Fruit fly (Drosophila melanogaster) whole organism: Measurements from ENCODE around the gene CG32971.

ENCODE experiments used
- CG8478 ChIP-seq: fragments of >200 bp; optimal IDR thresholded peaks from 2 replicates; lab custom pipeline; 2018; ENCODE audit warnings: inconsistent platforms
- Dll ChIP-seq: fragments of >200 bp; optimal IDR thresholded peaks from 2 replicates; lab custom pipeline; 2017
- EcR ChIP-seq, 2 experiments: fragments of >200 bp; optimal IDR thresholded peaks; 2 replicates each; lab custom pipeline; 2017; ENCODE audit warnings: missing biosample characterization in 2 of 2, missing genetic modification characterization in 2 of 2, missing genetic modification reagents in 2 of 2
- pan ChIP-seq: fragments of >200 bp; optimal IDR thresholded peaks from 2 replicates; lab custom pipeline; 2017
- psq ChIP-seq: fragments of >200 bp; optimal IDR thresholded peaks from 2 replicates; lab custom pipeline; 2017
- usp ChIP-seq: fragments of >200 bp; optimal IDR thresholded peaks from 2 replicates; lab custom pipeline; 2017; ENCODE audit warnings: missing biosample characterization, missing genetic modification characterization, mixed read lengths

The CG32971 gene

DNA sequence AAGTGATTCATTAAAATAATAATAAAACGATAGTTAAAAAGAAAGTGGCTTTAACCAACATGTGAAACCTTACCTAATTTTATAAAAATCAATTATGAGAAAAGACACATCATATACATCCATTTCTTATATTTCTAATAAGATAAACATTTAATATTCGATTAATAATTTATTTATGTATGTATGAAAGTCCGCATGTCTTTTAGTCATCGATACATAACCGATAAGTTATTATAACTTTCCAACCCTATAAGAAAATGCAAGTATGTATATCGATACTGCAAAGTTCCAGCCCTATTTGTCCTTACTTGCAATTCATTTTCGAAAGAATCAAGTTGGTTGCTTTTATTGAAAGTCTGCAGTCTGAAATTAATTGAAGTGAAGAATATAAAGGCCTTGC, at the start of gene CG32971:
Gene CG32971 (plus strand): TSS at position 301 of the 400 bp plus-strand sequence.
- TF ChIP-seq pan (lab: Kevin White, UChicago) = no peak
- TF ChIP-seq EcR (GFP tag; optimal IDR thresholded peaks at IDR 0.05; lab: Kevin White, UChicago) = no peak
- no peak for TF ChIP-seq CG8478 (lab: Kevin White, UChicago)
- no peak for TF ChIP-seq psq (lab: Kevin White, UChicago)
- TF ChIP-seq Dll (lab: Kevin White, UChicago) = no peak
- TF ChIP-seq usp (GFP tag; lab: Kevin White, UChicago) = no peak

DNA sequence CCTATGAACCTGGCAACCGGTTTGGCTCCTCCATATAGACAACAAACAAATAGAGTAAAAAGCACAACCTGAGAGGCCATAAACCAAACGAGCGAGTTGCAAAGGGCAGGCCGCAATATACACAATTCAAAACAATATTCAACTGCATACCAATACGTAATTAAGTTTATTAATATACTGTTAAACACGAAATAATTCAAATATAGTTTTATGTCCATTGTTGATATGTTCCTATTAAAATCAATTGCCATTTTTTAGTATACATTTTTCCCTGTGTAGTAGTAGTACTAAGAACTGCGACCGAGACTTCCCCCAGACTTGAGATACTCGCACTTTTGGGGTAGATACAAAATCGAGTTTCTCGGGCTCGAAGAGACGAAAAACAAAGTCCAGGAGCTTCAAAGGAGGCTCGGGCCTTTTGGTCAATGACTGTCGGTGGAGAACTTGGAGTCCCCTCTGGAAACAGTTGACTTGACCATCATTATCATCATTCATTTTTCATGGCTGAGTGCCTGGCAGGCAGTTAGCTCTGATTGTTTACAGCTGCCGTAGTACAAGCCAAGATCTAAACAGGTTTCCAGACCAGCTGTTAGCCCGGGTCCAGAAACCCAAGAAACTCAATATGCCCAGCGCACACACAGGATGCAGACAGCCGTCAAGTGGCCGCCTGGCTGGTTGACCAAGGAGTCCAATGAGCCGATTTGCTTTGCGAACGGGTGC, 48.5 kb upstream of the CG32971 start:
- TF ChIP-seq pan (lab: Kevin White, UChicago) = no peak
- TF ChIP-seq EcR (GFP tag; optimal IDR thresholded peaks at IDR 0.05; lab: Kevin White, UChicago) = peak in 1 of 2 experiments; percentile 61

DNA sequence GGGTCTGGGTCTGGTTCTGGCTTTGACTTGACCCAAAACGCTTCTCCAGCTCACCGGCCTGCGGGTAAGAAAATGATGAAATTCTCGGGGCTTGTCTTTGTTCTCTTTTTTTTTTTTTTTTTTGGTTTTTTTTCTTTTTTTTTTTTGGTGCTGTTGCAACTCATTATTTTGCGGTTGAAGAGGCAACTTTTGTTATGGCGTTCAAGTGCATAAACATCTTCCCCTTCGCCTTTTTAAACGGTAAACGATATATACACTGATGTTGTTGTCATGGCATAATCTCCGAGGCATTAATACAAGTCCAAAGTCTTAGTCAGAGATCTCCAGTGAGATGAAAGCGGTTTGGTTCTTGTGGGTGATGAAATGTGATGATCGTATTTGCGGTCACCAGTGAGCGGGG, 47.9 kb upstream of the CG32971 start:
- no peak for TF ChIP-seq Dll (lab: Kevin White, UChicago)
- TF ChIP-seq usp (GFP tag; lab: Kevin White, UChicago) = no peak
- TF ChIP-seq psq (lab: Kevin White, UChicago) = no peak
- TF ChIP-seq CG8478 (lab: Kevin White, UChicago) = no peak
- no peak for TF ChIP-seq EcR (GFP tag; optimal IDR thresholded peaks at IDR 0.05; lab: Kevin White, UChicago)
- TF ChIP-seq pan (lab: Kevin White, UChicago) = no peak

DNA sequence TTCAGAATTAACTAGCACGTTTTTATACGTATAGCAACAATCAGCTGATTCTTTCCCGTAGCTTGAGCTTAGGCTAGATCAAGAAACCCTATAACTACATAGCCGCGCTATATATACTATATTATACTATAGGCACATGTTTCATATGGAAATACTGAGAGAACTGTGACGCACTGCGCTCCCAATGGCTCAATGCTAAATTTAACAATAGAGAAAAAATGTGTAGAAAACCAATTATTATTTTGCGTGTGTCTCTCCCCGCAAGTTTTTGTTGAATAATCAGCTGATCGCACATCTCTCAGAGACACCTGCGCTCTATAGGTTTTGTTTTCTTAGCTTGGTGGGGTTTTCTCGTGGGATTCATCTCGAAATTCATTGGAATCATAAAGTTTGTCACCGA, 44.6 kb upstream of the CG32971 start:
- TF ChIP-seq psq (lab: Kevin White, UChicago) = no peak
- TF ChIP-seq CG8478 (lab: Kevin White, UChicago) = no peak
- TF ChIP-seq usp (GFP tag; lab: Kevin White, UChicago) = no peak
- no peak for TF ChIP-seq pan (lab: Kevin White, UChicago)
- TF ChIP-seq EcR (GFP tag; optimal IDR thresholded peaks at IDR 0.05; lab: Kevin White, UChicago) = no peak
- no peak for TF ChIP-seq Dll (lab: Kevin White, UChicago)

DNA sequence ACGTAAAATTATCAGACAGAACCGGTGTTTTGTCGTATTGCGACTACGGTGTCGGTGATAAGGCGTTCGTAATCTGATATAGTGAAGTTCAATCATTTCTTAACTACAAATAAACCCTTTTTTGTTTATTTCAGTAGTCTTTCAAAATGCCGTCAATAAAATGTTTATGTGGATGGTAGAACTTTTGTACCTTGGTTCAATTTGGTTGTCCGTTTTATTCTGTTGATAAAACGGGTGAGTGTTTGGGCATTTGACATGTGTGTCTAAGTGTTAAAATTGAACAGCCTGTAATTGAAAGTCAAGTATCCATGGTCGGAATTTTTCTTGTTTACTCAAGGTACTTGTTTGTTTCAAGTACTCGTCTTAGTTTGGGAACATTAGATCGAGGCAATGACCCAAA, 44.1 kb upstream of the CG32971 start:
- TF ChIP-seq EcR (GFP tag; optimal IDR thresholded peaks at IDR 0.05; lab: Kevin White, UChicago) (no peak), psq (lab: Kevin White, UChicago) (no peak), Dll (lab: Kevin White, UChicago) (no peak), usp (GFP tag; lab: Kevin White, UChicago) (no peak), pan (lab: Kevin White, UChicago) (no peak), CG8478 (lab: Kevin White, UChicago) (no peak)

DNA sequence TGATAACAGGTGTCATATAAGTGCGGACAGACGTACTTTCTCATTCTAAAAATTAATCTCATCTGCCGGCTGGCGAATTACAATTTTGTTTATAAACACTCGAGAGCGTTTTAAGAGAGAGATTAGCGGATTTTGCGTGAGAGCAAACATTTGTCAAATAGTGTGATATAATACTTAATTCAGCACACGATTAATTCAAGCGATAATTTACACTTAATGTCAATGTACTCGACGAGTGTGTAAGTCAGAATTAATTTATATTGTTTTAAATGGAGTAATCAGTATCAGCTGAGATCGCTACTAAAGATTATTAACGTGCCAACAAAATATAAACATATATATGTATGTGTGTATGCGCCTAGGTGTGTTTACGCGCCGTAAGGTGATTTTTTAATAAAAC, 41.9 kb upstream of the CG32971 start:
- TF ChIP-seq EcR (GFP tag; optimal IDR thresholded peaks at IDR 0.05; lab: Kevin White, UChicago) (no peak), psq (lab: Kevin White, UChicago) (no peak), CG8478 (lab: Kevin White, UChicago) (no peak), usp (GFP tag; lab: Kevin White, UChicago) (no peak), Dll (lab: Kevin White, UChicago) (no peak), pan (lab: Kevin White, UChicago) (no peak)

DNA sequence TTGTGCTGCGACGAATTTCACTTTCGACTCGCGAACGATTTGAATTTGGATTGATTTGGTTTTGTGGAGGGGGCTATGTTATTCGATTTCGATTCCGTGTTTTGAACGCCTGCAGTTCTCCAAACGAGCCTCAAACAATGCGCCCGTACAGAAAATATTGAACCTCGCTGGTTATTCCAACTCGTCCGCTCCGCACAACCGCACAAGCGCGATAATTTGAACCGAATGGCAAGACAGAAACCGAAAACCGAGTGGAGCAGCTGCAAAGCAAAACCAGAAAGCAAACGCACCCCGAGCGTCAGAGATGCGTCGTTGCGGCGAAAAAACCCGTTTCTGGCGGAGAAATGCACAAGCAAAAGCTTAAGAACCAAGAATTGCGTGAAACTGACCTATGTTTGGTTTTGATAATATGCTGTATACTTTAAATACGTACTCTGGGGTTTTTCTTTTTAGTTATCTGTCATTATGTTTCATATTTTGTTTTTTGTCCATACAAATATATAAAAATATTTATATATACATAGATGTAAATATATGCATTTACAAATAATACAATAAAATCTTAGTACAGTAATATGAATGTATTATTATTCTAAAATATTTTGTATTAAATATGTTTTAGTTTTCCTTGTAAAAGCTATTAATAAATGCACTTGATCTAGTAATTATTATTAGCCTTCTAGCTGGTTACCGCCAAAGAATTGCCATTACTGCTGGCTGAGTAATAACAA, 40.6 kb upstream of the CG32971 start, which contains the start of gene Dyrk2:
Gene Dyrk2 (minus strand): TSS at position 231 of the 731 bp plus-strand sequence.
- TF ChIP-seq EcR (GFP tag; optimal IDR thresholded peaks at IDR 0.05; lab: Kevin White, UChicago) = no peak
- TF ChIP-seq CG8478 (lab: Kevin White, UChicago) = no peak
- TF ChIP-seq pan (lab: Kevin White, UChicago) = no peak
- no peak for TF ChIP-seq usp (GFP tag; lab: Kevin White, UChicago)
- no peak for TF ChIP-seq psq (lab: Kevin White, UChicago)
- no peak for TF ChIP-seq Dll (lab: Kevin White, UChicago)

DNA sequence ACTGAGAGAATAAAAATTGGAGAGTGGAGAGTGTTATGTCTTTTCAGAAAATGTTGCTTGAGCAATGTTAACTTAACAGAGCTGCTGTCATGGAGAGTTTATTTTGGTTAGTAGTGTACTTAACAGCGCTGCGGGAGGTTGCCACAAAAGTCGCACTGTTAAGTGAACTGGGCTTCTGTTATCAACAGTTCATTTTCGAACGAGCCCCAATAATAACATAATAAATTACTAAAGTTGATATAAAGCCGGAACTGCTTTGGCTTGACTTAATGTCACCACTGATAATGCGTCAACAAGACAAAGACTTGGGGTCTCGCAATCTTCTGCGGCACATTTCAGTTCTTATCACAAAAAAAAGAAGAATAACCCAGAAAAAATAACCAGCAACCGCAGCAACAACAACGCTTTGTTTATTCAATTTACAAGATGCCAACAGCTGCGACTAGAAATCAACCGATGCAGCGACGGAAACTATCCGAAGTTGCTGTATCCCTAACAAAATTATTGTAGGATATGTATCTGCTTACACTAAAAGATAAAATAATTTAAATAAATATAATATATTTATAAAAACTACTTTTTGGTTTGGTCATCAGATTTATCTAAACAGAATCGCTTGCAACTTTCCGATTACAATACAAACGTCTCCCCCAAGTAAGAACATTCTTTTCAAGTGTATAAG, 39.9 kb upstream of the CG32971 start:
- no peak for TF ChIP-seq Dll (lab: Kevin White, UChicago)
- TF ChIP-seq pan (lab: Kevin White, UChicago) = no peak
- no peak for TF ChIP-seq EcR (GFP tag; optimal IDR thresholded peaks at IDR 0.05; lab: Kevin White, UChicago)
- TF ChIP-seq usp (GFP tag; lab: Kevin White, UChicago) = no peak
- TF ChIP-seq CG8478 (lab: Kevin White, UChicago) = no peak
- no peak for TF ChIP-seq psq (lab: Kevin White, UChicago)

DNA sequence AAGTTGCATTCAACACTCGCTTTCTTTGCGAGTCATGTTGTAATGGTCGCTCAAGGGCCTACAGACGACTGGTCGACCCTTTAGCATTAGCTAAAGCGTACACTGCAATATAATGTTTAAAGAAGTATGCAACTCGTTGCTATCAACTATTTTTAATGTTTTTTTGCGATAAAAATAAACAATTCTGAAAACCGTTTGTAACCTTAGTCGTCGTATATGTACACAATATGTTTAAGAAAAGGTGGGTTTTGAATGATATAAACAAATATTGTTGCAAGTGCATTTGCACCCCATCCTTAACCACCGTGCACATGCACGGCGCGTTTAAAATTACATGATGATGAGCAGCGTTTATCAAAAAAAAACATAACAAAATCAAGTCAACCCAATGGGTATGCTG, 38.5 kb upstream of the CG32971 start:
- no peak for TF ChIP-seq usp (GFP tag; lab: Kevin White, UChicago)
- no peak for TF ChIP-seq Dll (lab: Kevin White, UChicago)
- TF ChIP-seq CG8478 (lab: Kevin White, UChicago) = no peak
- no peak for TF ChIP-seq pan (lab: Kevin White, UChicago)
- TF ChIP-seq EcR (GFP tag; optimal IDR thresholded peaks at IDR 0.05; lab: Kevin White, UChicago) = no peak
- no peak for TF ChIP-seq psq (lab: Kevin White, UChicago)

DNA sequence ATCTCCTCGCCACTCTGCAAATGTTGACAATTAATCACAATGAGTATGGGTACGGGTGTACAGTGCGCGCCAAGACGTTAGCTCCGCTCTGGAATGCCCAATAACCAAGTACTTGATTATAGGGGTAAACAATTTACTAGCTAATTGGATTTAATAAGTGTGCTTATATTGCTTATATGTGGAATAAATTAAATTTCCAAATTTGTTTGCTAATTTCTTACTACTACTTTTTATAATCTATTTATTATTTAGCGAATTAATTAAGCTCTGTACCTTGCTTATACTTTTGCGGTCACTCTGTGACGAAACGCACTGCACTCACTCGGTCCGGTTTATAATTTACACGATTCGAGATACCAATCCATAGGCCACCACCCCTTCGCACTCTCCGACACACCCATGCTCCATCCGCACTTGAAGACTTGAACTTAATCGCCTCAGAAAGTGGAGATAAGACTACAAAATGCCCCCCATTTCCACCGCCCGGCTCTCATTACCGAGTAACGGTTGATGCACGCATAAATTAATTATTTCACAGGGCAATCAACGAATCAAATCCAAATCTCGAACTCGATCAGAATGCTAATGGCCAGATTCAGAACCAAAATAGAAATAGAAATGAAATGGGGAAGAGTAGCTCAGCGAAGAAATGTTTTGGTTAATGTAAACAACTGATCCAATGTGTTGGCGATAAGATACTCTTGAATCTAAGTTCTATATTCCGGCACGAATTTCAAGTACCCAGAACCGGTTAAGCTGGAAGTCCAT, 36.9 kb upstream of the CG32971 start:
- TF ChIP-seq psq (lab: Kevin White, UChicago) (no peak), CG8478 (lab: Kevin White, UChicago) (no peak), pan (lab: Kevin White, UChicago) (no peak), Dll (lab: Kevin White, UChicago) (no peak), EcR (GFP tag; optimal IDR thresholded peaks at IDR 0.05; lab: Kevin White, UChicago) (no peak), usp (GFP tag; lab: Kevin White, UChicago) (no peak)
